Fruit fly (Drosophila melanogaster) whole organism, embryonic: ENCODE measurements around the gene CG6330.
A peak's percentile ranks its signal among the peaks of the same experiment; 100 is the strongest.

Experiments
- Adf1 ChIP-seq: fragments of 200-800 bp; sonication (Bioruptor generic); IDR thresholded peaks from 2 replicates; pipeline ENCODE4 v1.3.6; 2022; ENCODE audit warnings: missing biosample characterization, missing genetic modification characterization
- CG10543 ChIP-seq: fragments of 200-800 bp; sonication (Bioruptor generic); optimal IDR thresholded peaks from 3 replicates; lab custom pipeline; 2017; ENCODE audit warnings: missing biosample characterization, mild to moderate bottlenecking, missing genetic modification characterization, moderate library complexity
- CG12104 ChIP-seq: fragments of 200-800 bp; sonication (Bioruptor generic); optimal IDR thresholded peaks from 3 replicates; lab custom pipeline; 2016; ENCODE audit warnings: missing biosample characterization, missing genetic modification characterization
- CG12744 ChIP-seq: fragments of 200-800 bp; sonication (Bioruptor generic); optimal IDR thresholded peaks from 2 replicates; lab custom pipeline; 2016; ENCODE audit warnings: missing biosample characterization, missing genetic modification characterization
- CG13624 ChIP-seq: fragments of 200-800 bp; sonication (Bioruptor generic); optimal IDR thresholded peaks from 2 replicates; lab custom pipeline; 2016; ENCODE audit warnings: missing biosample characterization, missing genetic modification characterization
- CG15514 ChIP-seq: fragments of 200-800 bp; sonication (Bioruptor generic); optimal IDR thresholded peaks from 3 replicates; lab custom pipeline; 2017; ENCODE audit warnings: missing biosample characterization, missing genetic modification characterization, mild to moderate bottlenecking, moderate library complexity, missing genetic modification reagents
- CG1603 ChIP-seq: fragments of 200-800 bp; sonication (Bioruptor generic); optimal IDR thresholded peaks from 2 replicates; lab custom pipeline; 2019; ENCODE audit warnings: missing biosample characterization, mild to moderate bottlenecking, missing genetic modification characterization, moderate library complexity
- CG17328 ChIP-seq: fragments of 200-800 bp; sonication (Bioruptor generic); IDR thresholded peaks from 2 replicates; pipeline ENCODE4 v1.3.6; 2022; ENCODE audit warnings: missing biosample characterization, missing genetic modification characterization
- CG17612 ChIP-seq: fragments of 200-800 bp; sonication (Bioruptor generic); IDR thresholded peaks from 2 replicates; pipeline ENCODE4 v1.3.6; 2022; ENCODE audit warnings: missing biosample characterization, missing genetic modification characterization
- CG2199 ChIP-seq: fragments of 200-800 bp; sonication (Bioruptor generic); IDR thresholded peaks from 3 replicates; pipeline ENCODE4 v1.3.6; 2022; ENCODE audit warnings: missing biosample characterization, missing genetic modification characterization
- CG2678 ChIP-seq: fragments of 200-800 bp; sonication (Bioruptor generic); optimal IDR thresholded peaks from 3 replicates; lab custom pipeline; 2019; ENCODE audit warnings: missing biosample characterization, mild to moderate bottlenecking, missing genetic modification characterization, moderate library complexity
- CG31365 ChIP-seq: fragments of 200-800 bp; sonication (Bioruptor generic); optimal IDR thresholded peaks from 2 replicates; lab custom pipeline; 2018; ENCODE audit warnings: missing biosample characterization, mild to moderate bottlenecking, missing genetic modification characterization
- CG33213 ChIP-seq: fragments of 200-800 bp; sonication (Bioruptor generic); optimal IDR thresholded peaks from 3 replicates; lab custom pipeline; 2016; ENCODE audit warnings: missing biosample characterization, missing genetic modification characterization
- CG34224 ChIP-seq: fragments of 200-800 bp; sonication (Bioruptor generic); IDR thresholded peaks from 3 replicates; pipeline ENCODE4 v1.3.6; 2022; ENCODE audit warnings: missing biosample characterization, missing genetic modification characterization; ENCODE audit not compliant: partially characterized antibody
- CG42726 ChIP-seq: fragments of 200-800 bp; sonication (Bioruptor generic); IDR thresholded peaks from 2 replicates; pipeline ENCODE4 v1.3.6; 2022; ENCODE audit warnings: missing biosample characterization, missing genetic modification characterization; ENCODE audit not compliant: partially characterized antibody
- CG4854 ChIP-seq: fragments of 200-800 bp; sonication (Bioruptor generic); optimal IDR thresholded peaks from 2 replicates; lab custom pipeline; 2016; ENCODE audit warnings: missing biosample characterization, missing genetic modification characterization, inconsistent platforms
- CG6683 ChIP-seq: fragments of 200-800 bp; sonication (Bioruptor generic); optimal IDR thresholded peaks from 2 replicates; lab custom pipeline; 2017; ENCODE audit warnings: missing biosample characterization, mild to moderate bottlenecking, missing genetic modification characterization, missing genetic modification reagents
- CG6689 ChIP-seq: fragments of 200-800 bp; sonication (Bioruptor generic); IDR thresholded peaks from 2 replicates; pipeline ENCODE4 v1.3.6; 2022; ENCODE audit warnings: missing biosample characterization, missing genetic modification characterization
- CG7372 ChIP-seq: fragments of 200-800 bp; sonication (Bioruptor generic); IDR thresholded peaks from 2 replicates; pipeline ENCODE4 v1.3.6; 2022; ENCODE audit warnings: missing biosample characterization, missing genetic modification characterization
- CG7786 ChIP-seq: fragments of 200-800 bp; sonication (Bioruptor generic); optimal IDR thresholded peaks from 2 replicates; lab custom pipeline; 2016; ENCODE audit warnings: missing biosample characterization, missing genetic modification characterization
- CG7839 ChIP-seq: fragments of 200-800 bp; sonication (Bioruptor generic); optimal IDR thresholded peaks from 3 replicates; lab custom pipeline; 2018; ENCODE audit warnings: missing biosample characterization, mild to moderate bottlenecking, missing genetic modification characterization, moderate library complexity
- CG8765 ChIP-seq: fragments of 200-800 bp; sonication (Bioruptor generic); IDR thresholded peaks from 2 replicates; pipeline ENCODE4 v1.3.6; 2022; ENCODE audit warnings: missing biosample characterization, missing genetic modification characterization
- CG9437 ChIP-seq: fragments of 200-800 bp; sonication (Bioruptor generic); optimal IDR thresholded peaks from 2 replicates; lab custom pipeline; 2018; ENCODE audit warnings: missing biosample characterization, mild to moderate bottlenecking, missing genetic modification characterization
- CG9609 ChIP-seq: fragments of 200-800 bp; sonication (Bioruptor generic); optimal IDR thresholded peaks from 3 replicates; lab custom pipeline; 2016; ENCODE audit warnings: missing biosample characterization, missing genetic modification characterization
- CG9817 ChIP-seq: fragments of 200-800 bp; sonication (Bioruptor generic); optimal IDR thresholded peaks from 2 replicates; lab custom pipeline; 2018; ENCODE audit warnings: missing biosample characterization, mild to moderate bottlenecking, missing genetic modification characterization, moderate library complexity
- CG9932 ChIP-seq: fragments of 200-800 bp; sonication (Bioruptor generic); IDR thresholded peaks from 2 replicates; pipeline ENCODE4 v1.3.6; 2022; ENCODE audit warnings: missing biosample characterization, missing genetic modification characterization
- E2f1 ChIP-seq: fragments of 200-800 bp; sonication (Bioruptor generic); IDR thresholded peaks from 2 replicates; pipeline ENCODE4 v1.3.6; 2022; ENCODE audit warnings: missing biosample characterization, missing genetic modification characterization
- Hsf ChIP-seq: fragments of 200-800 bp; sonication (Bioruptor generic); optimal IDR thresholded peaks from 3 replicates; lab custom pipeline; 2016; ENCODE audit warnings: missing biosample characterization, missing genetic modification characterization
- Lim3 ChIP-seq: fragments of 200-800 bp; sonication (Bioruptor generic); IDR thresholded peaks from 2 replicates; pipeline ENCODE4 v1.3.6; 2022; ENCODE audit warnings: missing biosample characterization, missing genetic modification characterization
- Myb ChIP-seq: fragments of 200-800 bp; sonication (Bioruptor generic); optimal IDR thresholded peaks from 2 replicates; lab custom pipeline; 2016; ENCODE audit warnings: missing biosample characterization, missing genetic modification characterization
- Neu2 ChIP-seq: fragments of 200-800 bp; sonication (Bioruptor generic); optimal IDR thresholded peaks from 3 replicates; lab custom pipeline; 2016; ENCODE audit warnings: missing biosample characterization, missing genetic modification characterization, borderline replicate concordance
- Nf-YC ChIP-seq: fragments of 200-800 bp; optimal IDR thresholded peaks from 3 replicates; lab custom pipeline; 2019; ENCODE audit warnings: missing biosample characterization, mild to moderate bottlenecking, missing genetic modification characterization, moderate library complexity
- Taf1 ChIP-seq: fragments of 200-800 bp; sonication (Bioruptor generic); IDR thresholded peaks from 2 replicates; pipeline ENCODE4 v1.3.6; 2022; ENCODE audit warnings: missing biosample characterization, missing genetic modification characterization
- amos ChIP-seq: fragments of 200-800 bp; sonication (Bioruptor generic); IDR thresholded peaks from 2 replicates; pipeline ENCODE4 v1.3.6; 2022; ENCODE audit warnings: missing biosample characterization, missing genetic modification characterization; ENCODE audit not compliant: partially characterized antibody
- bcd ChIP-seq: fragments of 200-800 bp; sonication (Bioruptor generic); optimal IDR thresholded peaks from 2 replicates; lab custom pipeline; 2017; ENCODE audit warnings: missing biosample characterization, mild to moderate bottlenecking, missing genetic modification characterization
- bigmax ChIP-seq: fragments of 200-800 bp; sonication (Bioruptor generic); optimal IDR thresholded peaks from 2 replicates; lab custom pipeline; 2018; ENCODE audit warnings: missing biosample characterization, mild to moderate bottlenecking, missing genetic modification characterization
- caup ChIP-seq: fragments of 200-800 bp; sonication (Bioruptor generic); optimal IDR thresholded peaks from 3 replicates; lab custom pipeline; 2017; ENCODE audit warnings: missing biosample characterization, mild to moderate bottlenecking, missing genetic modification characterization, moderate library complexity; ENCODE audit not compliant: severe bottlenecking
- chinmo ChIP-seq: fragments of 200-800 bp; sonication (Bioruptor generic); IDR thresholded peaks from 4 replicates; pipeline ENCODE4 v1.3.6; 2022; ENCODE audit warnings: missing biosample characterization, missing genetic modification characterization; ENCODE audit not compliant: partially characterized antibody
- gfzf ChIP-seq: fragments of 200-800 bp; sonication (Bioruptor generic); optimal IDR thresholded peaks from 2 replicates; lab custom pipeline; 2016; ENCODE audit warnings: missing biosample characterization, mild to moderate bottlenecking, missing genetic modification characterization, moderate library complexity
- hth ChIP-seq: fragments of >200 bp; optimal IDR thresholded peaks from 2 replicates; lab custom pipeline; 2017; ENCODE audit warnings: inconsistent platforms
- inv ChIP-seq: fragments of 200-800 bp; sonication (Bioruptor generic); IDR thresholded peaks from 2 replicates; pipeline ENCODE4 v1.3.6; 2022; ENCODE audit warnings: missing biosample characterization, missing genetic modification characterization; ENCODE audit not compliant: partially characterized antibody
- knrl ChIP-seq: fragments of 200-800 bp; sonication (Bioruptor generic); IDR thresholded peaks from 3 replicates; pipeline ENCODE4 v1.3.6; 2022; ENCODE audit warnings: missing biosample characterization, missing genetic modification characterization; ENCODE audit not compliant: partially characterized antibody
- lab ChIP-seq: fragments of 200-800 bp; sonication (Bioruptor generic); optimal IDR thresholded peaks from 3 replicates; lab custom pipeline; 2017; ENCODE audit warnings: missing biosample characterization, missing genetic modification characterization, mild to moderate bottlenecking, moderate library complexity, missing genetic modification reagents
- lola ChIP-seq, 3 experiments: fragments of >200 bp in 2 of 3; fragments of 200-800 bp in 1 of 3; sonication (Bioruptor generic) in 1 of 3; optimal IDR thresholded peaks; 2 replicates each; lab custom pipeline; 2017 to 2019; ENCODE audit warnings: missing biosample characterization in 3 of 3, missing genetic modification characterization in 3 of 3, mild to moderate bottlenecking in 1 of 3, moderate library complexity in 1 of 3
- mam ChIP-seq: fragments of 200-800 bp; sonication (Bioruptor generic); optimal IDR thresholded peaks from 3 replicates; lab custom pipeline; 2016; ENCODE audit warnings: missing biosample characterization, missing genetic modification characterization
- slou ChIP-seq: fragments of 200-800 bp; sonication (Bioruptor generic); optimal IDR thresholded peaks from 3 replicates; lab custom pipeline; 2016; ENCODE audit warnings: missing biosample characterization, missing genetic modification characterization
- sna ChIP-seq: fragments of 200-800 bp; sonication (Bioruptor generic); IDR thresholded peaks from 2 replicates; pipeline ENCODE4 v1.3.6; 2022; ENCODE audit warnings: missing biosample characterization, missing genetic modification characterization; ENCODE audit not compliant: partially characterized antibody
- tap ChIP-seq: fragments of 200-800 bp; optimal IDR thresholded peaks from 3 replicates; lab custom pipeline; 2019; ENCODE audit warnings: missing biosample characterization, mild to moderate bottlenecking, missing genetic modification characterization, moderate library complexity
- toy ChIP-seq: fragments of 200-800 bp; sonication (Bioruptor generic); IDR thresholded peaks from 2 replicates; pipeline ENCODE4 v1.3.6; 2022; ENCODE audit warnings: missing biosample characterization, missing genetic modification characterization

The CG6330 gene

dm6 chr3R:26966794-26967323 lies 8.6 kb upstream of the CG6330 start, which contains the start of gene CG5521 (continued):
- peak; percentile 63 for TF ChIP-seq CG42726 (GFP tag; lab: Robert Waterston, UW)
- TF ChIP-seq Nf-YC (tag; lab: Kevin White, UChicago): peak; percentile 11
- no peak for TF ChIP-seq CG9609
- TF ChIP-seq CG7839 (tag; lab: Kevin White, UChicago): peak; percentile 7
- no peak for TF ChIP-seq CG17328
- no peak for TF ChIP-seq CG8765 (GFP tag; lab: Robert Waterston, UW)
- TF ChIP-seq Adf1: peak; percentile 57
- TF ChIP-seq CG9932 (GFP tag; lab: Robert Waterston, UW): 0 out of 2 replicates have a peak, but pooled peaks have one; percentile 16
- no peak for TF ChIP-seq CG4854
- peak; percentile 51; the same call in 1 of the 2 replicates for TF ChIP-seq inv (GFP tag; lab: Robert Waterston, UW)
- TF ChIP-seq bigmax (GFP tag; lab: Kevin White, UChicago): no peak
- no peak for TF ChIP-seq tap (tag; lab: Kevin White, UChicago)
- TF ChIP-seq toy: no peak
- no peak for TF ChIP-seq CG33213 (GFP tag; lab: Kevin White, UChicago)
- no peak for TF ChIP-seq bcd (GFP tag; lab: Kevin White, UChicago)
- TF ChIP-seq sna (GFP tag; lab: Robert Waterston, UW): 0 out of 2 replicates have a peak, but pooled peaks have one; percentile 18
- no peak for TF ChIP-seq gfzf (GFP tag; lab: Kevin White, UChicago)
- TF ChIP-seq Neu2 (GFP tag; lab: Kevin White, UChicago): no peak
- TF ChIP-seq Lim3 (GFP tag; lab: Robert Waterston, UW): no peak
- no peak for TF ChIP-seq CG7372 (GFP tag; lab: Robert Waterston, UW)
- TF ChIP-seq CG2678 (tag; lab: Kevin White, UChicago): peak; percentile 11
- no peak for TF ChIP-seq E2f1
- TF ChIP-seq CG1603 (tag; lab: Kevin White, UChicago): peak; percentile 2
- TF ChIP-seq CG6683 (GFP tag; lab: Kevin White, UChicago): no peak
- TF ChIP-seq lab (GFP tag; lab: Kevin White, UChicago): peak; percentile 7
- no peak for TF ChIP-seq caup (GFP tag; lab: Kevin White, UChicago)
- no peak for TF ChIP-seq Taf1 (GFP tag; lab: Robert Waterston, UW)
- no peak for TF ChIP-seq CG9817 (tag; lab: Kevin White, UChicago)
- no peak for TF ChIP-seq CG7786 (GFP tag; lab: Kevin White, UChicago)
- no peak for TF ChIP-seq lola (GFP tag; optimal IDR thresholded peaks at IDR 0.05; lab: Kevin White, UChicago)
- no peak for TF ChIP-seq hth (lab: Kevin White, UChicago)
- 0 out of 4 replicates have a peak, but pooled peaks have one; percentile 71 for TF ChIP-seq chinmo (GFP tag; lab: Robert Waterston, UW)
- no peak for TF ChIP-seq CG9437
- no peak for TF ChIP-seq Hsf
- TF ChIP-seq CG31365 (tag; lab: Kevin White, UChicago): no peak
- TF ChIP-seq CG10543 (GFP tag; lab: Kevin White, UChicago): peak; percentile 38
- no peak for TF ChIP-seq mam (GFP tag; lab: Kevin White, UChicago)
- no peak for TF ChIP-seq CG12744
- peak; percentile 100 for TF ChIP-seq CG15514
- no peak for TF ChIP-seq CG6689
- peak; percentile 78; the same call in 1 of the 2 replicates for TF ChIP-seq amos (GFP tag; lab: Robert Waterston, UW)
- peak; percentile 47; the same call in 1 of the 3 replicates for TF ChIP-seq CG2199 (GFP tag; lab: Robert Waterston, UW)
- no peak for TF ChIP-seq slou
- TF ChIP-seq CG17612 (GFP tag; lab: Robert Waterston, UW): no peak
- peak; percentile 77 for TF ChIP-seq knrl
- TF ChIP-seq Myb (GFP tag; lab: Kevin White, UChicago): peak; percentile 88
- TF ChIP-seq CG13624 (GFP tag; lab: Kevin White, UChicago): peak; percentile 63
- 0 out of 3 replicates have a peak, but pooled peaks have one; percentile 48 for TF ChIP-seq CG34224
- no peak for TF ChIP-seq CG12104 (GFP tag; lab: Kevin White, UChicago)
